Fruit fly (Drosophila melanogaster) whole organism, adult: ENCODE results near the gene CG15498.

Experiments used
- CG1620 ChIP-seq: fragments of 200-800 bp; sonication (Bioruptor generic); optimal IDR thresholded peaks from 2 replicates; lab custom pipeline; 2016; ENCODE audit warnings: missing biosample characterization, missing genetic modification characterization
- CG33017 ChIP-seq: fragments of 200-800 bp; sonication (Bioruptor generic); optimal IDR thresholded peaks from 2 replicates; lab custom pipeline; 2018; ENCODE audit warnings: missing biosample characterization, mild to moderate bottlenecking, missing genetic modification characterization, moderate library complexity
- Mnt ChIP-seq: fragments of 200-800 bp; sonication (Bioruptor generic); optimal IDR thresholded peaks from 2 replicates; lab custom pipeline; 2016; ENCODE audit warnings: missing biosample characterization, mild to moderate bottlenecking, missing genetic modification characterization
- bab1 ChIP-seq: fragments of 200-800 bp; sonication (Bioruptor generic); optimal IDR thresholded peaks from 3 replicates; lab custom pipeline; 2019; ENCODE audit warnings: missing biosample characterization, mild to moderate bottlenecking, missing genetic modification characterization, moderate library complexity
- kay ChIP-seq: fragments of 200-800 bp; sonication (Bioruptor generic); peaks from one replicate; lab custom pipeline; 2016; ENCODE audit warnings: missing biosample characterization, missing genetic modification characterization, borderline replicate concordance
- toe ChIP-seq: fragments of 200-800 bp; sonication (Bioruptor generic); optimal IDR thresholded peaks from 2 replicates; lab custom pipeline; 2016; ENCODE audit warnings: missing biosample characterization, missing genetic modification characterization

DNA sequence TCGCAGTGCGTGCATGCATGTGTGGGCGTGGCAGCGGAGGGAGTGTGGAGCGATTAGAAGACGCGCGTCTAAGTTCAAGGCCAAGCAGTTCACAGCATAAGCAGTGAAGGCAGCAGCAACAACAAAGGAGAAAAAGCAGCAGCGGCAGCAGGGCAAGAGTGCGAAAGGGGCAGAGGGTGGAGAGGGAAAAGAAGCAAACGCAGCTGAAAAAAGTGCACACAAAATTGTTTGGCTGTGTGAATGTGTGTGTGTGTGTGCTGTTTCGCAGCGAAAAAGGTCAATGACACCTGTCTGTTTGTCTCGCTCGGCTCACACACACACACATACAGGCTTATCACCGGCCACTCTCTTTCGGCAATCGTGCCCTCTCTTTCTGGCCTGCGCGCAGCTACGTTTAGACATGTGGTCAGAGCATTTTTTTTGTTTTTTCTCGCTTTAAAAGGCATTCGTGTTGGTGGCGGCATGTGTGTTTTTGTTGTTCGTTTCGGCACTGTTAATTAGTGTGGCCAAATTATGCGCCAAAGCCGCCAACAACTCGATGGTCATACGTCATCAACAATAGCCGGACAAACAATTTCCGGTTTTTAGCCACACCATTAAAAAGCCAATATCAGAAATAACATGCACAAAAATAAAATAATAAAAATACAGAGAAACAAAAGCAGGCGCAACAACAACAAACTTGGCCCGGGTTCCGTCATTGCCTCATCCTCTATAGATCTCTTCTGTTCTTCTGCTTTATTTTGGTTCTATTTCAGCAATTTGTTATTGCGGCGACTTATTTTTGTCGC is 47.3 kb upstream of the CG15498 start:
- TF ChIP-seq CG33017 (no peak), bab1 (GFP tag; lab: Kevin White, UChicago) (no peak), toe (GFP tag; lab: Kevin White, UChicago) (no peak), kay (peak; percentile 54), Mnt (GFP tag; lab: Kevin White, UChicago) (peak; percentile 68), CG1620 (no peak)
